Fruit fly (Drosophila melanogaster): ENCODE measurements around the gene CG13085.

CG13085 gene

DNA sequence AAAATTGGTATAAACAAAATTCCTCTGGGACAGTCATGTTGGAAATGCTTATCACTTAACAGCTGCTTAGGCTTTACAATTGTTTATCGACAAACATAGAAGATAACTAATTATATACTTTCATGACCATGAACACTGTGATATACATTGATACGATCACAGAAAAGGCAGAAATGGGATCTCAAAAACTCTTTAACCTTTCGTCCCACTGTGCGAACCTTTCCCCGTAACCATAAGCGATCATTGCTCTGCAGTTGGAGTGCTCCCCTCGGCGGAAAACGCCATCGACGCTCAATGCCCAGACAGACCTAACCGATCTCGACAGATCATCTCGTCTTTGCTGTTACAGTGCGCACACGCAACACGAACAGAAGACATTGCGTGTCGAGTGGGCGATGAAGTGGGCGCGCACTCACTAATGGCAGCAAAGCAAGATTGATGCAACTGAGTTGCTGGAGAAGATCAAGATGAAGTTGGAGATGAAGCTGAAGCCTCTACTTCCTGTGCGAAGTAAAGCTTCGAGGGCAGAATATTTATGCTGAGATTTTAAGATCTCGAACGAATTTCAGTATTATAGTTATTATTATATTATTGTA lies 555 bp downstream of the CG13085 start (continued):
- TF ChIP-seq fkh (GFP tag; optimal IDR thresholded peaks at IDR 0.05) (no peak), CG34406 (GFP tag; optimal IDR thresholded peaks at IDR 0.05) (no peak), esn (GFP tag; optimal IDR thresholded peaks at IDR 0.05) (no peak), CG6854 (GFP tag; optimal IDR thresholded peaks at IDR 0.05) (no peak), CG10631 (GFP tag; optimal IDR thresholded peaks at IDR 0.05) (no peak), Ets96B (tag; optimal IDR thresholded peaks at IDR 0.05) (no peak), salr (GFP tag; optimal IDR thresholded peaks at IDR 0.05) (no peak), CG3919 (GFP tag; optimal IDR thresholded peaks at IDR 0.05) (no peak), CG6163 (GFP tag; IDR thresholded peaks at IDR 0.05) (0 out of 3 replicates have a peak, but pooled peaks have one; percentile 26), vri (GFP tag; optimal IDR thresholded peaks at IDR 0.05) (no peak), CG11294 (GFP tag; IDR thresholded peaks at IDR 0.05) (no peak), CG16779 (tag; optimal IDR thresholded peaks at IDR 0.05) (no peak), dsx (GFP tag; optimal IDR thresholded peaks at IDR 0.05; ENCODE audit: poor library complexity, severe bottlenecking) (peak; percentile 17), fd85E (GFP tag; optimal IDR thresholded peaks at IDR 0.05) (no peak), eg (GFP tag; IDR thresholded peaks at IDR 0.05) (peak; percentile 57; the same call in 2 of the 3 replicates), Eip93F (GFP tag; optimal IDR thresholded peaks at IDR 0.05) (no peak), Eip78C (GFP tag) (peak; percentile 77), CG6792 (GFP tag; optimal IDR thresholded peaks at IDR 0.05) (no peak), topi (GFP tag; optimal IDR thresholded peaks at IDR 0.05) (peak; percentile 1), svp (GFP tag) (peak; percentile 32), Sox15 (GFP tag; optimal IDR thresholded peaks at IDR 0.05) (no peak), dac (GFP tag; optimal IDR thresholded peaks at IDR 0.05) (no peak), CG3032 (tag; optimal IDR thresholded peaks at IDR 0.05) (no peak), CG15336 (GFP tag; IDR thresholded peaks at IDR 0.05) (no peak), CG8632 (GFP tag; optimal IDR thresholded peaks at IDR 0.05) (no peak), CG31627 (GFP tag; optimal IDR thresholded peaks at IDR 0.05) (no peak)

DNA sequence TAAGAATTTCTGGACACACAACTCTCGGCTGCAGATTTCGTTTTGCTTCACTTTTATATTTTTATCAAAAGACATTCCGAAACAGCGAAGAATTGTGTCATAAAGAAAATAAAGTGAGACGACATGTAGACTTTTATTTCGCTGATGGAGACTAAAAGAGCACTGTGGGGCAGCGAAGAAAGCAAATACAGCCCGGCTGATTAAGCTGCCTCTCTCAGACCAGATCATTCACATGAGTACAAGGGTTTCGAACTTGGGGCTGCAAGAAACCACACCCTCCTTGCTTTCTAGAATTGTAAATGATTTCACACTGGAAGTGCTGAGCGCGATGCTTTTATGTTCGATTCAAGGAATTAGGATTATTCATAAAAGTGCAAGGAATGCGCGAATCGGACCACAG lies 1.3 kb downstream of the CG13085 start:
- peak; percentile 1 for TF ChIP-seq CG9139 (GFP tag; optimal IDR thresholded peaks at IDR 0.05)
- TF ChIP-seq vri (GFP tag; optimal IDR thresholded peaks at IDR 0.05), result peak; percentile 44
- peak in 1 of 2 experiments; percentile 7 for TF ChIP-seq ss (GFP tag; optimal IDR thresholded peaks at IDR 0.05)
- TF ChIP-seq CG32006 (GFP tag; optimal IDR thresholded peaks at IDR 0.05), result no peak
- TF ChIP-seq CG6163 (GFP tag; IDR thresholded peaks at IDR 0.05), result 0 out of 3 replicates have a peak, but pooled peaks have one; percentile 36
- TF ChIP-seq Met (GFP tag; optimal IDR thresholded peaks at IDR 0.05), result no peak
- peak; percentile 80 for TF ChIP-seq svp (GFP tag)

DNA sequence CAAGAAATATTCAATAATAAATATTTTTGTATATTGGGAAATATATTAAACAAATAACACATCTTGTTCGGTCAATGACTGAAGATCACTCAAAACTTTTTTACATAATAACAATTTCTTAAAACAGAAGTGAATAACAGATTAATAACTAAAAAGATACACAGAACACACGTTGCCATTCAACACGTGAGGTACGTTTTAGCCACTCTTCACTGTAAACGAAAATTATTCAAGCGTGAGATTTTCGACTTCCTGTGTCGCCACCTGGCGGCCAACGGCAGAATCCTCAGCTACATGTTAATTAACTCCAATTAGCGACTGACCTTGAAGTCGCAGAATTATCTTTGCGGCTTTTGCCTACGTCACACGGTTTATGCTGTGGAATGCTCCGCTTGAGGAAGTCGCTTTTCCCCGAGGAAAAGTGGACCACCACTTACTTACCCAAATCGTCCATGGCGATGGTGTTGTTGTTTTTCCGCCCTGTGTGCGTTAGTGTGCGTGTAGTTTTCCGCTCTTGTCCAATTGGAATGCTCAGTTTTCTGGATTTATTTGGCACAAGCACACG lies 2.0 kb downstream of the CG13085 start:
- no peak for TF ChIP-seq dac (GFP tag; optimal IDR thresholded peaks at IDR 0.05)
- TF ChIP-seq svp (GFP tag), result peak; percentile 76
- peak; percentile 71 for TF ChIP-seq CG6163 (GFP tag; IDR thresholded peaks at IDR 0.05)
- TF ChIP-seq fd59A (GFP tag; optimal IDR thresholded peaks at IDR 0.05), result peak; percentile 0
- no peak for TF ChIP-seq CG6854 (GFP tag; optimal IDR thresholded peaks at IDR 0.05)
- TF ChIP-seq Lpt (GFP tag; optimal IDR thresholded peaks at IDR 0.05), result no peak
- no peak for TF ChIP-seq spab (GFP tag; optimal IDR thresholded peaks at IDR 0.05)
- TF ChIP-seq CG8632 (GFP tag; optimal IDR thresholded peaks at IDR 0.05), result peak; percentile 46
- TF ChIP-seq CG16779 (tag; optimal IDR thresholded peaks at IDR 0.05), result no peak
- TF ChIP-seq CG6792 (GFP tag; optimal IDR thresholded peaks at IDR 0.05), result peak; percentile 26
- peak in 1 of 2 experiments; percentile 11 for TF ChIP-seq salr (GFP tag; optimal IDR thresholded peaks at IDR 0.05)
- TF ChIP-seq vri (GFP tag; optimal IDR thresholded peaks at IDR 0.05), result peak; percentile 62
- peak; percentile 41 for TF ChIP-seq CG1621 (tag; optimal IDR thresholded peaks at IDR 0.05)
- TF ChIP-seq CG15336 (GFP tag; IDR thresholded peaks at IDR 0.05), result peak; percentile 57
- TF ChIP-seq CG3032 (tag; optimal IDR thresholded peaks at IDR 0.05), result peak; percentile 57
- no peak for TF ChIP-seq CG11294 (GFP tag; IDR thresholded peaks at IDR 0.05)
- TF ChIP-seq CG6808 (GFP tag; optimal IDR thresholded peaks at IDR 0.05), result peak; percentile 32
- TF ChIP-seq CG32006 (GFP tag; optimal IDR thresholded peaks at IDR 0.05), result peak; percentile 48
- TF ChIP-seq net (GFP tag; optimal IDR thresholded peaks at IDR 0.05), result peak; percentile 66
- peak; percentile 73 for TF ChIP-seq esn (GFP tag; optimal IDR thresholded peaks at IDR 0.05)
- TF ChIP-seq CG8119 (GFP tag; IDR thresholded peaks at IDR 0.05), result peak; percentile 57; the same call in 2 of the 3 replicates
- peak; percentile 51 for TF ChIP-seq achi (GFP tag; optimal IDR thresholded peaks at IDR 0.05)
- TF ChIP-seq Hr38 (GFP tag; optimal IDR thresholded peaks at IDR 0.05), result no peak
- peak; percentile 57 for TF ChIP-seq CG31627 (GFP tag; optimal IDR thresholded peaks at IDR 0.05)
- TF ChIP-seq Smox (GFP tag; optimal IDR thresholded peaks at IDR 0.05), result peak; percentile 68
- no peak for TF ChIP-seq CG7368 (GFP tag; optimal IDR thresholded peaks at IDR 0.05)
- TF ChIP-seq ss (GFP tag; optimal IDR thresholded peaks at IDR 0.05), result no peak
- TF ChIP-seq fd85E (GFP tag; optimal IDR thresholded peaks at IDR 0.05), result no peak
- TF ChIP-seq dsx (GFP tag; optimal IDR thresholded peaks at IDR 0.05; ENCODE audit: poor library complexity, severe bottlenecking), result no peak
- TF ChIP-seq Sox14 (GFP tag; optimal IDR thresholded peaks at IDR 0.05), result peak; percentile 31
- no peak for TF ChIP-seq CG9139 (GFP tag; optimal IDR thresholded peaks at IDR 0.05)
- peak; percentile 16 for TF ChIP-seq CG10631 (GFP tag; optimal IDR thresholded peaks at IDR 0.05)
- peak; percentile 28 for TF ChIP-seq CG11762 (GFP tag; optimal IDR thresholded peaks at IDR 0.05; ENCODE audit: insufficient read depth)
- peak; percentile 86 for TF ChIP-seq Eip78C (GFP tag)
